Fruit fly (Drosophila melanogaster) S2 (cell line): ENCODE data around the gene CG43254.

Source experiments
- CG8478 ChIP-seq: fragments of >200 bp; optimal IDR thresholded peaks from 2 replicates; lab custom pipeline; 2018
- CTCF ChIP-seq, 2 experiments: fragments of >200 bp; optimal IDR thresholded peaks; 2 replicates each; lab custom pipeline; 2018

dm6 chr3R:7739463-7739862, at the start of gene CG43254:
- no peak for TF ChIP-seq CG8478
- TF ChIP-seq CTCF (optimal IDR thresholded peaks at IDR 0.05; lab: Kevin White, UChicago): no peak
